Fruit fly (Drosophila melanogaster) whole organism, larva: ENCODE data around the gene Noa36.

Experiments used
- noc ChIP-seq: fragments of 200-800 bp; sonication (Bioruptor generic); optimal IDR thresholded peaks from 3 replicates; lab custom pipeline; 2019; ENCODE audit warnings: missing biosample characterization, mild to moderate bottlenecking, missing genetic modification characterization, moderate library complexity

Noa36 gene

DNA sequence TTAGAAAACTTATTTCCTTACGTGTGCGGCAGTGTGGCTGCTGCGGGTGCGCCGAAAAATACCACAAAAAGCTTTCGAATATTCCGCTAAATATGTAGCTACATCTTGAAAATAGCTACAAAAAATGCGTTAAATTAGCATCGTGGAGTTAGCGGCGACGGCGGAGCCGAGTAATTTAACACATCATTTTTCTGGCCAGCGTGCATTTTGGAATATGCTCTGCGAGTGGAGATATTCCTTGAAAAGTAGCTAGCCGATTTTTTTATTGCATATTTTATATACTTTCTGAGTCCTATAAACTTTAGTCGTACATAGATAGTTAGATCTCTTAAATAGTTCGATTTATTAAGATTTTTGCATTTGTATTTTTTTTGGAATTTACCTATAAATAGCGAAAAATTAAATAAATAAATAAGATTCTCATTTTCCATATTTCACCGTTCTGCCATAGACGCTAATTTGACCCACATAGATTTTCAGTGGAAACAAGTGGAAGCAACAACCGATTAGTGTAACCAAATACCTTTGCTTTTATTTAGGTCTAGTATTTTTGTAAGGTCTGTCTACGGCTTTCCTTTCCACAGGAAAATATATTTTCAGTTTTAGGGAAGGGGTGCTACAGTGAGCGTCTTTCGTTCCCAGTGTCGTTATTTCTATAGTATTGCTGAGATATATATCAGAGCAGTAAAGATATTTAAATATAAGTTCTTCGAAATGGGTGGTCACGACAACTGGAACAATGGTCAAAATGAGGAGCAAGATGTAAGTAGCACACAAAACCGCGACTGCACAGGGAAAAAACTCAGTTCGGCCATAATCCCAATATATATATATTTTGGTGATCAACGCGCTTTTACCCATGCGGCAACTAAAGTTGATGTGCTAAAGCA lies at the start of gene Noa36, which contains the start of gene Hrb98DE:
Gene Noa36, minus strand, starts transcription at position 51 of the 890 bp plus-strand sequence.
Gene Hrb98DE, plus strand, starts transcription at position 597 of the 890 bp plus-strand sequence.
- no peak for TF ChIP-seq noc

DNA sequence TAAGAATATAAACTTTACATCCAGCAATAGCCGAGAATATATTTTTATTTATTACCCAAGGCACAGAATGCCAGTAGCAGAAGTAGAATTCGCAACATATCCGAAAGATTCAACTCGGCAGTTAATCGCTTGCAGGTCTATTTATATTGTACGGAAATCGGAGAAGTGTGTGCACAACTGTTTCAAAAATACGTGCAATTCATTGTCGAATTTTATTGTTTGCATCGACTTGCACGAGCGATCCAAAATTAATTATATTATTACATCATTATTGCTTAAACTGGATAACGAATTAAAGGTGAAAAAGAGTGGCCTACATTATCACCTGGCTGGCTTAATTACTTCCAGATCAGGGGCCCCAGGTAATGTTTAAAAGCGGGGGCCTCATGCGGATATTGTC lies 43.7 kb upstream of the Noa36 start, which contains the start of gene CG14062:
Gene CG14062, minus strand, starts transcription at position 101 of the 400 bp plus-strand sequence.
- no peak for TF ChIP-seq noc

DNA sequence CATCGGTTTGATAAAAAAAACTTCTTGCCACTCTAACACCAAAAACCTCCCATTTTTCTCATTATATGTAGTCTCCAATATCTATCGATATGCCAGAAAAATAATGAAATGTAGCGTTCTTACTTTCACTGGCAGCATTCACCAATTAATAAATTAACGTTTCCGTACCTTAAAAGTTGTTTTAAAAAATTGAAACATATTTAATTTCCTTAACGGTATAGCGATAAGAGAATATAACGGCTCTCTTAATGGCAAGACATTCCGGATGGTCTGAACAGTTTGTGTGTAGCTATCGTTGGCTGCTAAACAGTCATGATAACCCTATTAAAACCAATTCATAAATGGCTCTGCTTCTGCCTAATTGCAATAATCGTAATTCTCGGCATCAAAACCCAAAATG lies 37.0 kb upstream of the Noa36 start, which contains the start of gene CG9988:
Gene CG9988, plus strand, starts transcription at position 301 of the 400 bp plus-strand sequence.
- TF ChIP-seq noc: no peak

DNA sequence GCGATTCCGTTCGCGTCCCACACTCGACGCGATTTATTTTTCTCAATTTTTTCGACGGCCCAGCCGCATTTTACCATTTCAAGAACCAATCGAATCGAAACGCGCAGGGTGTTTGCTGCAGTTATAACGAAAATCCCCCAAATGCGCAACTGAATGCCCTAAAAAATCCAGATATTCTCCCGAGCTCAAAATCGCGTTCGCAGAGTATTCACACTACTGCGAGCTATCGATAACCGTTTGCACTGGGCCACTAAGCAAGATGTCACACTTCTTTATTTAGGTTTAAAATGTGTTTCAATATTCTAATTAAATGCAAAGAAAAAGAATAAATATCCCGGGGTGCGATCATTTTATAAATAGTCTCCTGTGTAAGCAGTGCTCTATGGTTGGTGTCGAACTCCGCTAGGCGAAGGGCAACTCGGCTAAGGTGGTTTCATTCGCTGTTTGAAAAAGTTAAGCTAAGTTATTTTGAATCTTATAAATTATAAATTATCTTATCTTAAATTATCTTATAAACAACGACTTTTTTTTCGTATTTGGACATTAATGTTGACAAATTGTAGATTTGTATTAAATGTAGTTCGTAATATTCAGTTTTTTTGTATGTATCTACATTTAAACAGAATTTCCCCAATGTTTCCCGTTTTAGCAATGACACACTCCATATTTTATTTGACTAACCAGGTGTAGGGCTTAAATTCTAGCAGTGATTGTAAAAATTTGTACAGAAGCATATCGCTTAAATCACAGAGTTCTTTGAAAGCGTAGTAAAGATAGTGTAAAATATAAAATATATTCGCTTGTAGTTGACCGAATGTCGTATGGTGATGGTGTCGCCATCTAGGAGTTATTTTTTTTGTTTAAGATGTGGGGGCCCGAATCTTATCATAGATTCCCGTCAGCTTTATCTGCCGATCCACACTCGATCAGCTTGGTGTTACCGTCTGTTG lies 36.2 kb upstream of the Noa36 start, which contains the start of gene CG10011:
Gene CG10011, minus strand, starts transcription at position 119 of the 950 bp plus-strand sequence.
- TF ChIP-seq noc: no peak

DNA sequence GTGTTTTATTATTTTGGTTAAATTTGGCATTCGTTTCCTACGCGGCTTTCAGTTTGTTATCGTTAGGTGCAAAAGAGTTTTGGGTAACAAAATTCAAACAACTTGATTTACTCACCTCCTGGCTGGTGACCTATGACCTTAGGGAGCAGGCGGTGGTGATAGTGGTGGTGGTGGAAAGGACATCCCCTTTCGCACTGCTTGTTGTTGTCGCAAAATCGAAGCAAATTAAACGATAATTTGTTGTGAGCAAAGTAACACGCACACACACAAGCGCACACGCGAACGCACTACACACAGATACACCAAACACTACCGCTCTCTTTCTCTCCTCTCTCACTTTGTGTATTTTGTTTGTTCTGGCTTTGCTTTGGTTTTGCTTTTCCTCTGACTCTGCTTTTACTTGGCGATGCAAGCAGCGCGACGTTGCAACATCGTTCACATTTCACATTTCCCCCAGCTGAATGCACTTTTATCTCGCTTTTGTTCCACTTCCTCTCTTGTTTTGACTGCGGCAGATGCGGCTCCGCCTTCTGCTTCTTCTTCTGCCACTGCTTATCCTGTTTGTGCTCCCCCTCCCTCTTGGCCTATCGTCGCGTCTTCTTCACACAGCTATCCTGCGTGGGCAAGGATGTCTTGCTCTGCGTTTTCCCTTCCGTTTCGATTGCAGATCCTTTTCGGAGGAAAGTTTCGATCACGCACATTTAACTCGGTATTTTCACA lies 35.3 kb upstream of the Noa36 start:
- TF ChIP-seq noc: no peak

DNA sequence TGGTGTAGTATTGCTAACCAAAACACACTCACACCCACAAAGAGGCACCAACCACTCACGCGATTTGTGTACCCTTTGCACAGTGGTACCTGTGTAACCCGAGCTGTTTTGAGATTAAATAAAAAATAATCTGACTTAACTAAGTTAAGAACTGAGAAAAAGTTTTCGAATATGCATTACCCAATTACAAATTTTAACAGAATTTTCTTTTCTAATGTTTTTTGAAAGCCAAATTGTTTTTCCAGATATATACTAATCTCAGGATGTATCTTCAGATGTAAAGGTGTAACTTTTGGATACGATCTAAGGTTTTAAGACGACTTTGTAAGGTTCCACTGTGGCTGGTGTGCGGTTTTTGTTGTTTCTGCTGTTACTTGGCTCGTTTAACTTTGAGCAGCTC lies 34.7 kb upstream of the Noa36 start:
- no peak for TF ChIP-seq noc

DNA sequence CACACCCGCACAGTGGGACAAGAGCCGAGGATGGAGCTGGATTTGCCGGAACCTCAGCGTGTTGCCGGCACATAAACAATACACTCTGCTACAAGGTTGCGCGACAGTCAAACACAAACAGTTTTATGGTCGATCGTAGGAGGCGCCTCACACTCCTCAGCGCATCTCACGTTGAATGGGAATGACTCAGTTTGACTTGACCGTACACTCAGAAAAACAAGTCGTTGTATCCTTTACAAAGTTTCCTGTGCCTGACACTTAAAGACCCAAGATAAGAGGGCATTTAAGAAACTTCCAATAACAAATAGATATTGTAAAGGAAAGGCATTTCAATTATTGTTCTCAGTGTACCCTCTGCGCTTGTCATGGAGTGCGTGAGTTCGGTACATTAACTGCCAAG lies 32.7 kb upstream of the Noa36 start:
- TF ChIP-seq noc: no peak

DNA sequence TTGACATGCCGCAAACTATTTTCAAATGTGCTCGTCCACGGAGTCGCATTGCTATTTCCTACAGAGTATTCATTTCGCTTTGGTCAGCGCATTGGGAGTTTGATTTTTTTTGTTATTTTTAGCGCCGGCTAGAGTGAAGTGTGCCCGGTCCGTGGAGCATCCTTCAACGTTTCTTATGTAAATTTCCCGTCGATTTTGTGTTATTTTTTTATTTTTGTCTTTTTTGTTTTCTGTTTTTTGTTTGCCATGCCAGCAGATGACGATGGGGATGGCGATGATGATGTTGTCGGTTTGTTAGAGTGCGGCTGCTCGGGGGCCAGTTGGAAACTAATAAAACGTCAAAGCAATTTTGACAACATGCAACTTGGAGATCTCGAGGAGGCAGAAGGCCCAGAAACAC lies 31.8 kb upstream of the Noa36 start:
- no peak for TF ChIP-seq noc

DNA sequence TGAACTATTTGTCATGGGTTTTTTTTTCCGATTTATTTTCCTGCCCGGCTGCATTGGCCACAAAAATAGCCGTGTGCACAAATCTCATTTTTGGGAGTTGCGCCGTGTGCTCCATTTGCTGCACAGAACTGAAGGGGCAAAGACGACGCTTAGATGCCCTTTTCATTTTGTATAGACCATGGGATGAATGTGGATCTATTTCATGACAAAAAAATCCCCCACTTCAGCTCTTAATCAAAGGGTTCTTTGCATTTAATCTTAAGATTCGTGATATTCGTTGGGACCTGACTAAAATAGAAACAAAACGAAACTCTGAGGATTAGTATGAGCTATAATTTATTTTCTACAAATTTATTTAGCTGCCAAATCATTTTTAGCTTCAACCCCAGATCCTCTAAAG lies 31.0 kb upstream of the Noa36 start:
- no peak for TF ChIP-seq noc

DNA sequence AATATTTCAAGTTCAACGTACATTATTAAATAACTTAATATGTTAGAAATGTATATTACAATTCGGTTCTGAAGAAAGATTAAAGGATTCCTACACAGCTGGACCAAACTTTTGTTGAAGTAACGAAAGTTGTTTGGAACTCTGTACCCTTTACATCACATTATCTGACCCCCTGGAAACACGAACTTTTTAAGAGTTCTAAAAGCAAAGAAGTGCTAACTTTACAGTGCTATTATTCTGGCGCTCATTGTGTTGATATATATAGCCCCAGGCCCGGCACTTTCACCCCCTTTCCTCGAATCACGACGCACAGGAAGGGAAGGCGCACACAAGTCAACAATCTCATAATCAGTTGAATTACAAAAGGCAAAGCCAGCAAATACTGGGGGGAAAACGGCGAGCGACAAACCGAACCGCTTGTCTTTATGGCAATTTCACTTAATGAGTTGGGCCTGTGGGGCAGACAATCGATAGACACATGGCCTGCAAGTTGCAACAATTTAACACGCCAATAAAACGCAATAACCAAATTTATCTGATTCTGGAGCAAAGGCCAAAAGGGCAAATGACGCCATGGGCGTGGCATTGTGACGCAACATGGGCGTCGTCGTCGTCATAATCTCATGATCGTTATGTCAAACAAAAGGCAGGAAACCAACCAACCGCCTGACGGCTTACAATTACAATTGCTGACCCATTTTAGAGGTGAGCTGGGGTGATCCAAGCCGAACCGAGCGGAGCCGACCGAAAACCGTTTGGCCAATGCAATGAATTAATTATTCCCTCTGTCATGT lies 30.3 kb upstream of the Noa36 start:
- TF ChIP-seq noc: no peak

DNA sequence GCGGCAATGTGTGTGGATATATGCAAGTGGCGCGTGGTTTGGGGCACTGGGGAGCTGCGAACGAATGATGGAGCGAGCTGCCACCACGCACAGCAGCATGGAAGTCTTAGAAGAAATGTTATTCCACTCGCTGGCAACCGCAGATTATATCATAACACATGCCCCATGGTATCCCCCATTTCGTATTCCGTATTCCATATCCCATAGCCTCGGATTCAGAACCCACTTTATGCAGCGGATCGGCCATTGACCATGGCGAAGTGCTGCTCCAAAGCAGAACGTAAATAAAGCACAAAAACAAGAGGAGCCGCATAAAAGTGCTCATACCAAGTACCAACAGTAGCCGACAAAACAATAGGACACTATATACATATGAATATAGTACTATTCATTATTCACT lies 29.6 kb upstream of the Noa36 start:
- no peak for TF ChIP-seq noc

DNA sequence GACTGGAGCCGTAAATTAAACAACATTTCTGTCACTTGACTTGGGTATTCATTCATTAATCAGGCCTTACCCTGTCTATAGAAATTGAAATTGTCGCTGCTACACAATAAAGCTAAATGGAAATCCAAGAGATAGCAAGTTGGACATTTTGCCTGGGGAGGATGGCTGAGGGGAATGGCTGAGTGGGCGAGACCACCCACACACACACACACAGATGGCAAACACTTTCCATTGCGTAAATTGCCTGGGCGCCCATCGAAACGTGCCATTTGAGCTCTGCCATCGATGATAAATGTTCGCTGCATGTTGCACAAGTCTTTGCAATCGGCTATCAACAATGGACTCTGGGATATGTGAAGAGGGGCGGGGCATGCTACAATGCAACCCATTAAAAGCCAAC lies 28.2 kb upstream of the Noa36 start:
- no peak for TF ChIP-seq noc

DNA sequence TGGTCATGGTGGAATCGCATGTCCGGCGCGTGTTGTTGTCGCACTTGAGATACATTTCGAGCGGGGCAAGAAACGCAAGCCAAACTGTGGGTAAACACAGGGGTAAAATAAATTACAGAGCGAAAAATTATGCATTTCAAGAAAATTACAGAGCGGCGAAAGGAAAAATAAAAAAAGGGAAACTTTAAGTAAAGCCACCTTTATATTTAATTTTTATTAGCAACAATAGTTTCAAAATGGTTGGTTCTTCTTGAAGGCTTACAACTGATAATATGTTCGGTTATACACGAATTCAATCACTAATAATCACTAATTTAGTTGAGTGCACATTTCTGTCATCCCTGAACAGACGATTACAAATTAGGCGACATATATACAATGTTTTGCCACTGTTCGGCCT lies 24.5 kb upstream of the Noa36 start:
- no peak for TF ChIP-seq noc

DNA sequence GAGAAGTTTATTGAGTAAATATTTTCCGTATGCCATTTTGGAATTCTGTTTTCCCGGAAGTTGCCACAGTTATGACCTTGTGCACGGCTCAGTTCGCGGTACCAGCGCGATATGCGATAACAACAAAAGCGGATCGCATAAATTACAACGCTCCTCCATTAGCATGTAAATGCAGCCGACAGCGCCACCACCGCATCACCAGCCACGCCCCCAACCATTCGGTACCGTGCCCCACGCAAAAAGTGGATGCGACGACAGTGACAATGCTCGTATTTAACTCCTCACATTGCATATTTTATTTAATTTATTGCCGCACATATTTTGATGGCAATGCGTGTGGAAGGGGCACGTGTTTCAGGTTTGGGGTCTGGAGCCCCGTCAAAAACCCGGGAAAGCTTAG lies 24.0 kb upstream of the Noa36 start:
- TF ChIP-seq noc: no peak

DNA sequence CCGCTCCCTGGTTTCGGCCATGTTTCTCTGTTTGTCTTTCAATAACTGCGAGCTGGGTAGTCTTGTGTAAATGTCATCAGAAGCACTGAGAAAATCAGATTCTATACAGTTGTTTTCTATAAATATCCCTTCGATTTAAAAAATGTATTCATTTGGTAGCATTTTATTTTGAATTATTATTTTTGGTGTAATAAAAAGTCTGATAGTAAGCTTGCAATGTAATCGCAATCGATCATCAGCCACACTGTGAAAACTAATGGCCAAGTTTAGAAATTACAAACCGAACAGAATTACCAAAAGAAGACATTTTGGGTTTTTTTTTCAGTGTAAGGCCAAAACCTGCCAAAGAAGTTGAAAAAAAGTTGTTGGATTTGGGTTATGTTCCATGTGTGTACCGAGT lies 21.7 kb upstream of the Noa36 start:
- TF ChIP-seq noc: no peak

DNA sequence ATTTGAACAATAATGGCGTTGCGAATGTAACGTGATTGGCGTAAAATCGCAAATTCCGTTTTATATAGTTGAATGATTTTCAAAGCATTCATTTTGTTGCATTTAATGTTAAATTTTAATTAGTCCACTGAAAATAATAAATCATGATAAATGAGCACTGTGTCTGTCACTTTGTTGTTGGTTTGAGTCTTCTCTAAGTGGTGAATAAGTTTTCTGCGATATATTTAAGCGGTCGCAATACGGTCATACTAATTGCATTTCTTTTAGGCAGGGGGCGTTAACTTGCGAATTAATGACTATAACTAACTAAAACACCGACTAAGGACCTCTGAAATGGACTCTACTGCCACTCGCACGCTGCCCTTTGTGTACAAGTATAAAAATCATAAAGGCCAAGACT lies 6.7 kb upstream of the Noa36 start, which contains the start of gene CG9986:
Gene CG9986, plus strand, starts transcription at position 245 of the 400 bp plus-strand sequence.
- no peak for TF ChIP-seq noc
